Worm (Caenorhabditis elegans) whole organism, young adult: ENCODE results near the gene npr-2.

Experiments used
- F10E7.11 ChIP-seq: sonication (generic microtip); optimal IDR thresholded peaks from 2 replicates; lab custom pipeline; 2017; ENCODE audit warnings: mild to moderate bottlenecking, missing genetic modification characterization, moderate library complexity, missing compliant biosample characterization
- let-607 ChIP-seq, 2 experiments: fragments of 200-800 bp in 1 of 2; sonication (Bioruptor generic) in 1 of 2; sonication (generic microtip) in 1 of 2; optimal IDR thresholded peaks; 2 replicates each; lab custom pipeline; 2016 to 2018; ENCODE audit warnings: mild to moderate bottlenecking in 2 of 2, missing compliant biosample characterization in 2 of 2, missing genetic modification characterization in 2 of 2, moderate library complexity in 2 of 2, missing genotype in 1 of 2
- lin-40 ChIP-seq: sonication (generic microtip); optimal IDR thresholded peaks from 2 replicates; lab custom pipeline; 2016; ENCODE audit warnings: missing genetic modification characterization, mild to moderate bottlenecking, missing compliant biosample characterization, missing genotype, missing genetic modification reagents

DNA sequence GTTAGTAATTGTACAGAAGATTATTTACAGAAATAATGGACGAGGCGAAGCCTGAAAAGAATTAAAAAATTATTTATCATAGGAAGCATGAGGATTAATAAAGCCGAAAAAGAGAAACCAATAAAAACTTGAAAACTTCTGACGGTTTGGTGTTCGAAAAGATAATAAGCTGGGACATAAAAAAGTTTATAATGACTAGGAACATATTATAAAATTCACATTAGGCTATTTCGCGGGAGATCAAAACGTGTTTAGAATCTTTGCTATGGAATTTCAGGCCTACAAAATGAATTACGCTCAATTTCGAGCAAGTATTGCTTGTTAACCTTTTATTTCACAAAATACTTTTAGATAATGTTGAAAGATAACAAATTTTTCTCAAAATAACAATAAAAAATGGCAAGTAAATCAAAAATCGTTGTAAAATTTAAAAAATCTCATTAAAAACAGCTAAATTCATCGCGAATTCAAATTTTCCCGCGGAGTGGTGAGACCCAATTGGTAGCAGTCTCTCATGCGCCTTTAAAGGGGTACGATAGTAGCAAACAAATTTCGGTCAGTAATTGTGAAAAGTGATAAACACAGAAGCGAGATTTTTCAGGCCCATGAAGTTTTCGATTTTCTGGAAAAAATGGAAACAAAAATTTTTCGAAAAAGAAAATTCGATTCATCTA, 9.0 kb upstream of the npr-2 start, which contains the start of gene trcs-1:
- no peak for TF ChIP-seq let-607 (tag; optimal IDR thresholded peaks at IDR 0.05; lab: Kevin White, UChicago)
- TF ChIP-seq F10E7.11 (tag; lab: Kevin White, UChicago): no peak
- no peak for TF ChIP-seq lin-40
